Fruit fly (Drosophila melanogaster): Measurements from ENCODE around the gene CG13949.

DNA sequence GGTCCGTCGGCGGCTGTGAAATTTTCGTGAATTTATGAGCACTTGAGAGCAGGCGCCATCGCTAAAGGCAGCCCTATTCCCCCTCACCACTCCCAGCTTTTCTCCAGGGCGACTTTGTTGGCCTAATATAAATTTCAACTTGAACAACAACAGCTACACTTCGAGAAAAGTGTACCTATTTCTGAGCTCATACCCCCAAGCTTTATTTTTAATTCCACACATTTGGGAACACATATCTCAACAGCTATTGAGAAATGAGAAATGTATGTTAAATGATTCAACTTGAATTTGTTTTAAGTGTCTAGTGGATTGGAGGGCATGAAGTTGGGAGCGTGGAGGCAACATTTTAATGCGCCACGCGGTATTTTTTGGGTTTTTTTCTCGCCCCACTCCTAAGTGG lies 31.6 kb downstream of the CG13949 start:
- no peak for TF ChIP-seq ttk (optimal IDR thresholded peaks at IDR 0.05)
- TF ChIP-seq psq (optimal IDR thresholded peaks at IDR 0.05), result no peak

Data from Kc167 (cell line).